Fruit fly (Drosophila melanogaster): ENCODE measurements around the gene CG17782.

CG17782 gene

dm6 chr3R:24348420-24349190, 24.0 kb downstream of the CG17782 start, which contains the start of the genes CG5746 and CG6454 (continued):
- TF ChIP-seq Dad (GFP tag; optimal IDR thresholded peaks at IDR 0.05) (no peak), CG6654 (GFP tag; optimal IDR thresholded peaks at IDR 0.05) (no peak), CG5180 (GFP tag; optimal IDR thresholded peaks at IDR 0.05) (no peak), Dp (GFP tag; optimal IDR thresholded peaks at IDR 0.05) (peak; percentile 14), tna (GFP tag; IDR thresholded peaks at IDR 0.05; ENCODE audit: partially characterized antibody) (no peak), Dip3 (GFP tag; optimal IDR thresholded peaks at IDR 0.05) (peak; percentile 71), ttk (GFP tag; IDR thresholded peaks at IDR 0.05) (no peak), CG34376 (GFP tag; optimal IDR thresholded peaks at IDR 0.05) (no peak), CG18262 (tag; optimal IDR thresholded peaks at IDR 0.05) (no peak), CG11696 (GFP tag; IDR thresholded peaks at IDR 0.05) (no peak), CG16813 (GFP tag; IDR thresholded peaks at IDR 0.05; ENCODE audit: partially characterized antibody) (no peak), Hand (GFP tag; optimal IDR thresholded peaks at IDR 0.05) (no peak), Myb (GFP tag; optimal IDR thresholded peaks at IDR 0.05) (peak; percentile 48), CG10366 (GFP tag; IDR thresholded peaks at IDR 0.05) (no peak), z (GFP tag; IDR thresholded peaks at IDR 0.05) (no peak), grau (tag; optimal IDR thresholded peaks at IDR 0.05) (no peak), CG14441 (GFP tag; IDR thresholded peaks at IDR 0.05) (no peak), CG10209 (GFP tag; optimal IDR thresholded peaks at IDR 0.05) (no peak), CG7928 (GFP tag; optimal IDR thresholded peaks at IDR 0.05) (no peak), kni (GFP tag; optimal IDR thresholded peaks at IDR 0.05) (no peak), pum (GFP tag; optimal IDR thresholded peaks at IDR 0.05) (peak; percentile 55), CG8388 (GFP tag; optimal IDR thresholded peaks at IDR 0.05) (no peak), crc (GFP tag; optimal IDR thresholded peaks at IDR 0.05) (peak; percentile 11), hbn (GFP tag; IDR thresholded peaks at IDR 0.05; ENCODE audit: partially characterized antibody) (no peak), CG14965 (GFP tag; optimal IDR thresholded peaks at IDR 0.05; ENCODE audit: borderline replicate concordance) (no peak), Dip2 (GFP tag; IDR thresholded peaks at IDR 0.05) (no peak), disco-r (GFP tag; optimal IDR thresholded peaks at IDR 0.05) (no peak), CG10267 (tag; optimal IDR thresholded peaks at IDR 0.05) (peak; percentile 72), Opbp (GFP tag; IDR thresholded peaks at IDR 0.05; ENCODE audit: partially characterized antibody) (no peak), Six4 (GFP tag; optimal IDR thresholded peaks at IDR 0.05) (peak; percentile 33), PHDP (tag; optimal IDR thresholded peaks at IDR 0.05) (no peak), CG1602 (GFP tag; optimal IDR thresholded peaks at IDR 0.05) (peak; percentile 51), CG10462 (GFP tag; optimal IDR thresholded peaks at IDR 0.05) (no peak), sens (GFP tag) (peak; percentile 94), CG32772 (GFP tag; IDR thresholded peaks at IDR 0.05) (no peak; the same call in 1 of the 2 replicates), CG4854 (GFP tag; optimal IDR thresholded peaks at IDR 0.05) (no peak), CG10565 (GFP tag; optimal IDR thresholded peaks at IDR 0.05) (no peak), Oaz (GFP tag; IDR thresholded peaks at IDR 0.05) (no peak), insv (GFP tag; optimal IDR thresholded peaks at IDR 0.05) (no peak), zfh1 (GFP tag; IDR thresholded peaks at IDR 0.05) (peak; percentile 35; the same call in 1 of the 3 replicates), Mrtf (GFP tag; IDR thresholded peaks at IDR 0.05) (no peak), CG7271 (tag; optimal IDR thresholded peaks at IDR 0.05) (no peak), maf-S (GFP tag; optimal IDR thresholded peaks at IDR 0.05) (peak; percentile 57), CG2199 (GFP tag; IDR thresholded peaks at IDR 0.05) (no peak), CG31441 (GFP tag; IDR thresholded peaks at IDR 0.05) (no peak), zen2 (GFP tag; IDR thresholded peaks at IDR 0.05; ENCODE audit: partially characterized antibody) (no peak), CG12219 (GFP tag; optimal IDR thresholded peaks at IDR 0.05) (no peak), twi (tag; optimal IDR thresholded peaks at IDR 0.05) (no peak), CG31224 (GFP tag; IDR thresholded peaks at IDR 0.05) (no peak; the same call in 1 of the 2 replicates), onecut (GFP tag; IDR thresholded peaks at IDR 0.05) (peak; percentile 100)

All from whole organism, embryonic.